Worm (Caenorhabditis elegans) whole organism, L3 larva: ENCODE results near the gene ctl-2.

ENCODE experiments used
- R02D3.7 ChIP-seq: fragments of 150-350 bp; optimal IDR thresholded peaks from 2 replicates; lab custom pipeline; 2014; ENCODE audit warnings: missing biosample characterization, missing genetic modification characterization
- ZK546.5 ChIP-seq: sonication (generic microtip); optimal IDR thresholded peaks from 2 replicates; lab custom pipeline; 2017; ENCODE audit warnings: missing biosample characterization, missing genetic modification characterization
- ceh-82 ChIP-seq: fragments of 150-350 bp; optimal IDR thresholded peaks from 2 replicates; lab custom pipeline; 2014; ENCODE audit warnings: missing biosample characterization, missing genetic modification characterization
- elt-2 ChIP-seq: sonication (generic microtip); optimal IDR thresholded peaks from 2 replicates; lab custom pipeline; 2016; ENCODE audit warnings: missing genetic modification reagents, mild to moderate bottlenecking, missing genetic modification characterization, missing compliant biosample characterization
- eor-1 ChIP-seq, 2 experiments: fragments of 150-350 bp; optimal IDR thresholded peaks; 2 replicates each; lab custom pipeline; 2014 to 2018; ENCODE audit warnings: missing biosample characterization in 2 of 2, missing genetic modification characterization in 2 of 2
- lin-39 ChIP-seq: fragments of 150-350 bp; optimal IDR thresholded peaks from 2 replicates; lab custom pipeline; 2018; ENCODE audit warnings: missing biosample characterization, missing genetic modification reagents, missing genetic modification characterization
- mml-1 ChIP-seq: fragments of 150-350 bp; sonication (generic microtip); optimal IDR thresholded peaks from 3 replicates; lab custom pipeline; 2014; ENCODE audit warnings: missing biosample characterization, missing genetic modification characterization
- nhr-11 ChIP-seq: fragments of 150-350 bp; optimal IDR thresholded peaks from 2 replicates; lab custom pipeline; 2014; ENCODE audit warnings: missing biosample characterization, missing genetic modification characterization
- nhr-23 ChIP-seq: fragments of 150-350 bp; optimal IDR thresholded peaks from 2 replicates; lab custom pipeline; 2014; ENCODE audit warnings: missing biosample characterization, missing genetic modification reagents, missing genetic modification characterization
- nhr-28 ChIP-seq: fragments of 150-350 bp; optimal IDR thresholded peaks from 2 replicates; lab custom pipeline; 2014; ENCODE audit warnings: missing biosample characterization, missing genetic modification characterization
- pqm-1 ChIP-seq: fragments of 150-350 bp; optimal IDR thresholded peaks from 2 replicates; lab custom pipeline; 2017; ENCODE audit warnings: missing biosample characterization, missing genetic modification characterization, inconsistent platforms
- unc-39 ChIP-seq: sonication (generic microtip); optimal IDR thresholded peaks from 4 replicates; lab custom pipeline; 2017; ENCODE audit warnings: missing biosample characterization, missing genetic modification characterization

DNA sequence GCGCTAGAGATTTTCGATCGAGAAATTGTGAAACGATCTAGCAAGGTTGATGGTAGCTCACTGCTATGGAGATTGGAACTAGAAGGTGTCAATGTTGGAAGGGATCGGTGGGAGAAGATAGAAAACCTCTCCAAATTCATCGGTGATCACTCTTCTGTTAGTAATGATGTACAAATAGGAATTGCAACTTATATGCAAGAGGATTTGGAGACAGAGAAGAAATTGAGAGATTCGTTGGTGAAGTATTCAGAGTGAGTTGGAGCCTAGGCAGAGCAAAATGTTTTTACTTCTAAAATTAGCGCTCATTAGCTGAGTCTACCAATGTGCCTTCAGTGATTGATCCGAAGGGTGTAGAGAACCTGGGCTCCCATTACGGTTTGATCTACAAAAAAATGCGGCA, 7.4 kb downstream of the ctl-2 start:
- TF ChIP-seq pqm-1 (tag; lab: Kevin White, UChicago) (no peak), elt-2 (tag; lab: Kevin White, UChicago) (no peak), nhr-28 (tag; lab: Kevin White, UChicago) (no peak), mml-1 (tag; lab: Kevin White, UChicago) (no peak), ZK546.5 (tag; lab: Kevin White, UChicago) (no peak), nhr-11 (tag; lab: Kevin White, UChicago) (no peak), R02D3.7 (tag; lab: Kevin White, UChicago) (no peak), lin-39 (no peak), eor-1 (tag; optimal IDR thresholded peaks at IDR 0.05; lab: Kevin White, UChicago) (no peak), ceh-82 (tag; lab: Kevin White, UChicago) (no peak), unc-39 (tag; lab: Kevin White, UChicago) (no peak), nhr-23 (tag; lab: Kevin White, UChicago) (no peak)
